Worm (Caenorhabditis elegans) whole organism, L1 larva: ENCODE results near the gene gst-31.

Experiments used
- C04F5.9 ChIP-seq: sonication (generic microtip); optimal IDR thresholded peaks from 2 replicates; lab custom pipeline; 2016; ENCODE audit warnings: missing genetic modification characterization, missing compliant biosample characterization
- Y116A8C.19 ChIP-seq: sonication (generic microtip); optimal IDR thresholded peaks from 2 replicates; lab custom pipeline; 2016; ENCODE audit warnings: missing compliant biosample characterization, missing genetic modification characterization, borderline replicate concordance
- ceh-82 ChIP-seq, 3 experiments: fragments of 150-350 bp in 1 of 3; sonication (generic microtip) in 2 of 3; optimal IDR thresholded peaks; 2 replicates each; lab custom pipeline; 2014 to 2017; ENCODE audit warnings: missing biosample characterization in 3 of 3, missing genetic modification characterization in 3 of 3
- dpl-1 ChIP-seq, 3 experiments: fragments of 150-350 bp in 2 of 3; sonication (generic microtip) in 1 of 3; optimal IDR thresholded peaks; 2 replicates each; lab custom pipeline; 2014 to 2017; ENCODE audit warnings: missing biosample characterization in 3 of 3, missing genetic modification characterization in 3 of 3, missing genetic modification reagents in 3 of 3
- dsc-1 ChIP-seq: sonication (generic microtip); optimal IDR thresholded peaks from 2 replicates; lab custom pipeline; 2016; ENCODE audit warnings: mild to moderate bottlenecking, missing genetic modification characterization, missing compliant biosample characterization
- efl-1 ChIP-seq, 4 experiments: fragments of 150-350 bp; optimal IDR thresholded peaks in 3 of 4; peaks in 1 of 4; 1 replicate in 1 of 4; 2 replicates in 3 of 4; lab custom pipeline; 2014; ENCODE audit warnings: missing biosample characterization in 2 of 4, missing genetic modification characterization in 2 of 4, missing genetic modification reagents in 2 of 4
- egl-13 ChIP-seq: sonication (generic microtip); optimal IDR thresholded peaks from 2 replicates; lab custom pipeline; 2016; ENCODE audit warnings: missing genotype, missing genetic modification reagents, missing genetic modification characterization, missing compliant biosample characterization
- egl-27 ChIP-seq, 2 experiments: fragments of 150-350 bp in 1 of 2; sonication (generic microtip); optimal IDR thresholded peaks; 3 replicates each; lab custom pipeline; 2017 to 2018; ENCODE audit warnings: missing biosample characterization in 2 of 2, missing genetic modification characterization in 2 of 2, missing genetic modification reagents in 2 of 2
- elt-2 ChIP-seq: sonication (generic microtip); optimal IDR thresholded peaks from 2 replicates; lab custom pipeline; 2016; ENCODE audit warnings: missing genetic modification characterization, mild to moderate bottlenecking, inconsistent platforms, missing compliant biosample characterization, missing genetic modification reagents
- ets-5 ChIP-seq: fragments of 200-800 bp; sonication (Bioruptor generic); IDR thresholded peaks from 2 replicates; pipeline ENCODE4 v1.3.6; 2022; ENCODE audit warnings: missing genetic modification characterization, missing compliant biosample characterization
- fkh-4 ChIP-seq: sonication (generic microtip); optimal IDR thresholded peaks from 2 replicates; lab custom pipeline; 2016; ENCODE audit warnings: missing compliant biosample characterization, missing genetic modification characterization, borderline replicate concordance
- jun-1 ChIP-seq: fragments of 150-350 bp; optimal IDR thresholded peaks from 2 replicates; lab custom pipeline; 2014; ENCODE audit warnings: missing biosample characterization, missing genetic modification reagents, missing genetic modification characterization
- lin-14 ChIP-seq: fragments of 200-800 bp; sonication (Bioruptor generic); optimal IDR thresholded peaks from 2 replicates; lab custom pipeline; 2018; ENCODE audit warnings: mild to moderate bottlenecking, missing genetic modification characterization, moderate library complexity, missing compliant biosample characterization
- lin-35 ChIP-seq, 2 experiments: fragments of 150-350 bp; optimal IDR thresholded peaks; 2 replicates each; lab custom pipeline; 2014; ENCODE audit warnings: missing biosample characterization in 2 of 2, missing genetic modification characterization in 2 of 2, missing genetic modification reagents in 2 of 2
- lin-39 ChIP-seq: fragments of 150-350 bp; optimal IDR thresholded peaks from 2 replicates; lab custom pipeline; 2014; ENCODE audit warnings: missing biosample characterization, missing genetic modification reagents, missing genetic modification characterization
- lir-3 ChIP-seq: sonication (generic microtip); optimal IDR thresholded peaks from 2 replicates; lab custom pipeline; 2016; ENCODE audit warnings: mild to moderate bottlenecking, missing genetic modification characterization, moderate library complexity, missing compliant biosample characterization; ENCODE audit not compliant: poor library complexity
- lsy-2 ChIP-seq, 2 experiments: fragments of 150-350 bp; optimal IDR thresholded peaks; 2 replicates each; lab custom pipeline; 2014; ENCODE audit warnings: missing biosample characterization in 2 of 2, missing genetic modification characterization in 2 of 2
- mab-9 ChIP-seq: fragments of 200-800 bp; sonication (Bioruptor generic); IDR thresholded peaks from 2 replicates; pipeline ENCODE4 v1.3.6; 2022; ENCODE audit warnings: missing genetic modification reagents, missing genetic modification characterization, missing compliant biosample characterization
- mdl-1 ChIP-seq, 2 experiments: fragments of 150-350 bp; optimal IDR thresholded peaks; 2 replicates each; lab custom pipeline; 2014 to 2017; ENCODE audit warnings: missing biosample characterization in 2 of 2, missing genetic modification characterization in 2 of 2, inconsistent platforms in 1 of 2
- mef-2 ChIP-seq: fragments of 150-350 bp; optimal IDR thresholded peaks from 2 replicates; lab custom pipeline; 2014; ENCODE audit warnings: missing biosample characterization, missing genetic modification characterization
- mep-1 ChIP-seq: fragments of 150-350 bp; optimal IDR thresholded peaks from 2 replicates; lab custom pipeline; 2014; ENCODE audit warnings: missing biosample characterization, missing genetic modification characterization
- nhr-19 ChIP-seq: fragments of 200-800 bp; sonication (Bioruptor generic); conservative IDR thresholded peaks from 2 replicates; pipeline ENCODE4 v1.3.6; 2022; ENCODE audit warnings: missing genetic modification characterization, missing compliant biosample characterization
- nhr-20 ChIP-seq: sonication (generic microtip); optimal IDR thresholded peaks from 2 replicates; lab custom pipeline; 2016; ENCODE audit warnings: mild to moderate bottlenecking, missing genetic modification characterization, missing compliant biosample characterization
- nhr-237 ChIP-seq: fragments of 150-350 bp; optimal IDR thresholded peaks from 2 replicates; lab custom pipeline; 2014; ENCODE audit warnings: missing biosample characterization, missing genetic modification characterization
- nhr-28 ChIP-seq: fragments of 150-350 bp; optimal IDR thresholded peaks from 2 replicates; lab custom pipeline; 2014; ENCODE audit warnings: missing biosample characterization, missing genetic modification characterization
- nhr-47 ChIP-seq: sonication (generic microtip); optimal IDR thresholded peaks from 2 replicates; lab custom pipeline; 2016; ENCODE audit warnings: mild to moderate bottlenecking, missing genetic modification characterization, moderate library complexity, missing compliant biosample characterization
- nhr-71 ChIP-seq: sonication (generic microtip); optimal IDR thresholded peaks from 2 replicates; lab custom pipeline; 2016; ENCODE audit warnings: mild to moderate bottlenecking, missing genetic modification characterization, moderate library complexity, missing compliant biosample characterization
- nhr-76 ChIP-seq: sonication (generic microtip); optimal IDR thresholded peaks from 2 replicates; lab custom pipeline; 2017; ENCODE audit warnings: missing biosample characterization, missing genetic modification characterization
- nhr-77 ChIP-seq: fragments of 150-350 bp; optimal IDR thresholded peaks from 2 replicates; lab custom pipeline; 2014; ENCODE audit warnings: missing biosample characterization, missing genetic modification characterization
- nhr-84 ChIP-seq: sonication (generic microtip); optimal IDR thresholded peaks from 2 replicates; lab custom pipeline; 2017; ENCODE audit warnings: missing biosample characterization, missing genetic modification characterization
- nhr-90 ChIP-seq: sonication (generic microtip); optimal IDR thresholded peaks from 2 replicates; lab custom pipeline; 2016; ENCODE audit warnings: mild to moderate bottlenecking, missing genetic modification characterization, missing compliant biosample characterization; ENCODE audit not compliant: poor library complexity
- pax-3 ChIP-seq: fragments of 200-800 bp; sonication (Bioruptor generic); optimal IDR thresholded peaks from 2 replicates; lab custom pipeline; 2018; ENCODE audit warnings: mild to moderate bottlenecking, missing genetic modification characterization, moderate library complexity, missing compliant biosample characterization
- rnt-1 ChIP-seq: sonication (generic microtip); optimal IDR thresholded peaks from 2 replicates; lab custom pipeline; 2016; ENCODE audit warnings: mild to moderate bottlenecking, missing genetic modification characterization, moderate library complexity, missing compliant biosample characterization
- skn-1 ChIP-seq: fragments of 150-350 bp; optimal IDR thresholded peaks from 2 replicates; lab custom pipeline; 2014; ENCODE audit warnings: missing biosample characterization, missing genetic modification characterization
- snpc-4 ChIP-seq: fragments of 150-350 bp; optimal IDR thresholded peaks from 2 replicates; lab custom pipeline; 2014; ENCODE audit warnings: missing biosample characterization, missing genetic modification characterization
- snu-23 ChIP-seq: sonication (generic microtip); optimal IDR thresholded peaks from 2 replicates; lab custom pipeline; 2016; ENCODE audit warnings: missing genetic modification characterization, missing compliant biosample characterization
- sup-37 ChIP-seq: fragments of 200-800 bp; sonication (Bioruptor generic); optimal IDR thresholded peaks from 2 replicates; lab custom pipeline; 2018; ENCODE audit warnings: mild to moderate bottlenecking, missing genetic modification characterization, missing compliant biosample characterization
- swsn-7 ChIP-seq: sonication (generic microtip); optimal IDR thresholded peaks from 2 replicates; lab custom pipeline; 2016; ENCODE audit warnings: missing genetic modification characterization, missing compliant biosample characterization
- tbx-2 ChIP-seq: sonication (generic microtip); optimal IDR thresholded peaks from 2 replicates; lab custom pipeline; 2016; ENCODE audit warnings: missing genetic modification characterization, missing compliant biosample characterization
- unc-30 ChIP-seq: sonication (generic microtip); optimal IDR thresholded peaks from 2 replicates; lab custom pipeline; 2017; ENCODE audit warnings: missing biosample characterization, missing genetic modification characterization
- xbp-1 ChIP-seq: sonication (generic microtip); optimal IDR thresholded peaks from 2 replicates; lab custom pipeline; 2016; ENCODE audit warnings: missing genetic modification characterization, missing compliant biosample characterization
- zag-1 ChIP-seq: fragments of 150-350 bp; optimal IDR thresholded peaks from 2 replicates; lab custom pipeline; 2014; ENCODE audit warnings: missing biosample characterization, missing genetic modification characterization

The gst-31 gene

ce11 chrII:15193961-15194360 lies 19.2 kb upstream of the gst-31 start:
- TF ChIP-seq lin-35 (GFP tag; optimal IDR thresholded peaks at IDR 0.05; lab: Kevin White, UChicago) (peak; percentile 19 to 42), rnt-1 (tag; lab: Kevin White, UChicago) (peak; percentile 80), lir-3 (peak; percentile 31), dpl-1 (GFP tag; optimal IDR thresholded peaks at IDR 0.05; lab: Kevin White, UChicago) (peak in 2 of 3 experiments; percentile 2 to 27), mep-1 (peak; percentile 27), snu-23 (GFP tag; lab: Kevin White, UChicago) (peak; percentile 46), ceh-82 (tag; optimal IDR thresholded peaks at IDR 0.05; lab: Kevin White, UChicago) (peak in 1 of 3 experiments; percentile 21), mab-9 (GFP tag; lab: Robert Waterston, UW) (no peak), nhr-237 (no peak), unc-30 (tag; lab: Kevin White, UChicago) (no peak), nhr-71 (tag; lab: Kevin White, UChicago) (peak; percentile 87), xbp-1 (tag; lab: Kevin White, UChicago) (no peak), egl-27 (tag; optimal IDR thresholded peaks at IDR 0.05; lab: Kevin White, UChicago) (no peak), skn-1 (tag; lab: Kevin White, UChicago) (no peak), jun-1 (tag; lab: Kevin White, UChicago) (peak; percentile 8), nhr-19 (GFP tag; lab: Robert Waterston, UW) (peak; percentile 57), zag-1 (no peak), lsy-2 (tag; optimal IDR thresholded peaks at IDR 0.05; lab: Kevin White, UChicago) (peak; percentile 51 to 54), lin-14 (peak; percentile 96), mdl-1 (tag; optimal IDR thresholded peaks at IDR 0.05; lab: Kevin White, UChicago) (peak in 1 of 2 experiments; percentile 73), nhr-84 (tag; lab: Kevin White, UChicago) (no peak), elt-2 (tag; lab: Kevin White, UChicago) (peak; percentile 52), nhr-90 (tag; lab: Kevin White, UChicago) (peak; percentile 22), swsn-7 (tag; lab: Kevin White, UChicago) (peak; percentile 39), ets-5 (no peak), lin-39 (tag; lab: Kevin White, UChicago) (peak; percentile 22), tbx-2 (tag; lab: Kevin White, UChicago) (peak; percentile 60), nhr-77 (tag; lab: Kevin White, UChicago) (peak; percentile 53), nhr-76 (no peak), dsc-1 (tag; lab: Kevin White, UChicago) (peak; percentile 77), Y116A8C.19 (no peak), nhr-20 (tag; lab: Kevin White, UChicago) (peak; percentile 55), snpc-4 (tag; lab: Kevin White, UChicago) (peak; percentile 9), pax-3 (tag; lab: Kevin White, UChicago) (peak; percentile 20), nhr-47 (tag; lab: Kevin White, UChicago) (peak; percentile 22), sup-37 (GFP tag; lab: Kevin White, UChicago) (no peak), fkh-4 (tag; lab: Kevin White, UChicago) (no peak), efl-1 (optimal IDR thresholded peaks at IDR 0.05; lab: Kevin White, UChicago) (peak; percentile 1 to 33), efl-1 (GFP tag; optimal IDR thresholded peaks at IDR 0.05 in 1 of 2; lab: Kevin White, UChicago) (peak in 1 of 2 experiments; percentile 91)
- TF ChIP-seq, all 84 proteins: peak for 25

ce11 chrII:15190971-15191370 lies 16.2 kb upstream of the gst-31 start:
- TF ChIP-seq snu-23 (GFP tag; lab: Kevin White, UChicago) (no peak), elt-2 (tag; lab: Kevin White, UChicago) (peak; percentile 66), nhr-28 (no peak), egl-13 (tag; lab: Kevin White, UChicago) (no peak), C04F5.9 (tag; lab: Kevin White, UChicago) (no peak), efl-1 (optimal IDR thresholded peaks at IDR 0.05; lab: Kevin White, UChicago) (no peak), efl-1 (GFP tag; optimal IDR thresholded peaks at IDR 0.05 in 1 of 2; lab: Kevin White, UChicago) (no peak), mef-2 (tag; lab: Kevin White, UChicago) (no peak)
